Fruit fly (Drosophila melanogaster): ENCODE results near the gene CG7573.

The CG7573 gene

DNA sequence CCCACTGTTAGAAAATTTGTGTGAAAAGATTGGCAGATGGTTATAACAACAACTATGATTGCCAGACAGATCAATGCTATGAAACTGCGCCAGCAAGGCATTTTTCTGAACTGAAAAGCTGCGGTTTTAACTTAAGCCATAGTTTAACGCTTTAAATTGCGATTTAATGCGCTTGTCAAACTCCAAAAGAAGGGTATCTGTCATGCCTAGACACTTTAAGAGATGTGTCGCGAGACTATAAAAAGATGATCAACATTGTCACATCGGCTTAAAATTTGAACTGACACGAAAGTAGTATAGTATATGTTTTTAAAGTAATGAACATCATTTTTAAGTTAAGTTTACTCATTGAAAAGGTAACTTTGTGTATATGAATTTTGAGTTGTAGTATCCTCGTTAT is 10.1 kb downstream of the CG7573 start, which contains the start of gene CG6168:
Gene CG6168 (minus strand): TSS at position 101 of the 400 bp plus-strand sequence.
- no peak for TF ChIP-seq phol (tag; optimal IDR thresholded peaks at IDR 0.05)
- TF ChIP-seq pzg (GFP tag; optimal IDR thresholded peaks at IDR 0.05) = no peak
- TF ChIP-seq NFAT (GFP tag; IDR thresholded peaks at IDR 0.05) = no peak
- no peak for TF ChIP-seq Atf3 (GFP tag; optimal IDR thresholded peaks at IDR 0.05)

DNA sequence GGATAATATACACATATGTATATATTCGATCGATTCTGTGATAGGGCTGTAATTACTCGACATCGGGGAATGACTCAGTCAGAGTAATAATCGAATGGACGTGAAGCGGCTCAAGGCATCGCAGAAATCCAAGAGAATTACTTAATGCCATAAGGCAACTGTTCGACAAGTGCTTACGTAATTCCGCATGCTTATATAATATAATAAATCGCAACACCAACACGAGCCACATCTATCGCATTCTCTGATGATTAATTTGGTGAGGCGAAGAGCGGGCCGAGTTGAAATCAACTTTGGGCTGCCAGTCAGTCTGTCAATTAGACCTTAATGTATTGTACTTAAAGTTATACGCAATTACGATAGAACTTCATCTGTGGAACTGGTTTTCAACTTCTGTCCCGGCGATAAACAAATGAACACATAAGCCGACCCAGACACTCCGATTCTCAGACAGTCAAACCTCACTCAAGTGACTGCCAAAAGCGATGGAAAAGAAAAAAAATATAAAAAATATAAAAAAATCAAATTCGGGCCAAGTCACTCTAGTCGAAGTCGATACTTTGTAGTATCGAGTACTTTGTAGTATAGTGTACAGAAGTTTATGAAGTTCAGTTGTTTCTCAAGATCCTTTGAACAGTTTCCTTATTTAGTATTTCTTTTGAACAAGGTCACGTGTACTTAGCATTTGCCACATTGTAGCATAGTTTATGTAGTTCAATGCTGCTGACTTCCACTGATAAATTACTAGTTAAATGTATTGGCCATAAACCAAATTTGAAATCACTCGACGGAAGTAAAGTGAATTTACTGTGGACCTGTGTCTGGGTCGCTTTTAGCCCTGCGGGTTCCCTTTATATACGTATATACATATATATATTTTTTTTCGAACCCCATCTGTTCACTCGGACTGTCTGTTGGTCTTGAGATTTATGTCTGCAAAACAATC is 10.9 kb downstream of the CG7573 start:
- no peak for TF ChIP-seq CG18262 (tag; optimal IDR thresholded peaks at IDR 0.05)
- TF ChIP-seq Asciz (GFP tag; optimal IDR thresholded peaks at IDR 0.05) = no peak
- no peak for TF ChIP-seq dmrt99B (tag; optimal IDR thresholded peaks at IDR 0.05)
- no peak for TF ChIP-seq TFAM (GFP tag; optimal IDR thresholded peaks at IDR 0.05)
- no peak for TF ChIP-seq otp (GFP tag; IDR thresholded peaks at IDR 0.05)
- peak; percentile 41; the same call in 1 of the 3 replicates for TF ChIP-seq CG17361 (GFP tag; IDR thresholded peaks at IDR 0.05)
- TF ChIP-seq CG3281 (GFP tag; optimal IDR thresholded peaks at IDR 0.05) = peak; percentile 44
- no peak for TF ChIP-seq CG14014 (GFP tag; IDR thresholded peaks at IDR 0.05)
- peak; percentile 4 for TF ChIP-seq CG9817 (tag; optimal IDR thresholded peaks at IDR 0.05)
- peak; percentile 23; the same call in 1 of the 2 replicates for TF ChIP-seq NFAT (GFP tag; IDR thresholded peaks at IDR 0.05)
- TF ChIP-seq Tbp (GFP tag; optimal IDR thresholded peaks at IDR 0.05) = no peak
- TF ChIP-seq abd-A (tag; optimal IDR thresholded peaks at IDR 0.05) = no peak
- no peak for TF ChIP-seq Optix (GFP tag; IDR thresholded peaks at IDR 0.05)
- TF ChIP-seq sens (GFP tag) = peak; percentile 72
- peak; percentile 14 for TF ChIP-seq D19A (tag; optimal IDR thresholded peaks at IDR 0.05)
- TF ChIP-seq hkb (optimal IDR thresholded peaks at IDR 0.05) = no peak
- no peak for TF ChIP-seq hkb (GFP tag; IDR thresholded peaks at IDR 0.05)
- no peak for TF ChIP-seq tap (tag; optimal IDR thresholded peaks at IDR 0.05)
- no peak for TF ChIP-seq amos (GFP tag; IDR thresholded peaks at IDR 0.05; ENCODE audit: partially characterized antibody)
- peak; percentile 7 for TF ChIP-seq Usf (GFP tag; optimal IDR thresholded peaks at IDR 0.05)
- TF ChIP-seq ken (GFP tag; IDR thresholded peaks at IDR 0.05) = no peak
- TF ChIP-seq CG1647 (GFP tag; optimal IDR thresholded peaks at IDR 0.05) = no peak
- TF ChIP-seq CG34224 (GFP tag; IDR thresholded peaks at IDR 0.05; ENCODE audit: partially characterized antibody) = no peak
- TF ChIP-seq CG1603 (tag; optimal IDR thresholded peaks at IDR 0.05) = no peak
- TF ChIP-seq CG13287 (GFP tag; IDR thresholded peaks at IDR 0.05; ENCODE audit: partially characterized antibody) = no peak
- no peak for TF ChIP-seq chm (GFP tag; IDR thresholded peaks at IDR 0.05)
- TF ChIP-seq NfI (GFP tag; optimal IDR thresholded peaks at IDR 0.05) = no peak
- peak; percentile 5 for TF ChIP-seq pho (GFP tag; optimal IDR thresholded peaks at IDR 0.05)
- TF ChIP-seq Doc3 (GFP tag; IDR thresholded peaks at IDR 0.05; ENCODE audit: partially characterized antibody) = no peak
- TF ChIP-seq Hand (GFP tag; optimal IDR thresholded peaks at IDR 0.05) = peak; percentile 11
- TF ChIP-seq CG10147 (GFP tag; optimal IDR thresholded peaks at IDR 0.05) = peak; percentile 55
- peak; percentile 3 for TF ChIP-seq CG9727 (GFP tag; optimal IDR thresholded peaks at IDR 0.05)
- TF ChIP-seq CG11398 (GFP tag; optimal IDR thresholded peaks at IDR 0.05) = no peak
- no peak for TF ChIP-seq CG8290 (GFP tag; optimal IDR thresholded peaks at IDR 0.05)
- peak in 1 of 2 experiments; percentile 37 for TF ChIP-seq CG8290 (tag; optimal IDR thresholded peaks at IDR 0.05)
- TF ChIP-seq sc (optimal IDR thresholded peaks at IDR 0.05) = no peak
- no peak for TF ChIP-seq sc (GFP tag; optimal IDR thresholded peaks at IDR 0.05)
- no peak for TF ChIP-seq CG10565 (GFP tag; optimal IDR thresholded peaks at IDR 0.05)
- no peak for TF ChIP-seq CG2129 (GFP tag; IDR thresholded peaks at IDR 0.05; ENCODE audit: partially characterized antibody)
- TF ChIP-seq CG4424 (GFP tag; optimal IDR thresholded peaks at IDR 0.05) = no peak
- TF ChIP-seq cas (GFP tag; IDR thresholded peaks at IDR 0.05) = no peak
- TF ChIP-seq ro (GFP tag; IDR thresholded peaks at IDR 0.05) = no peak
- no peak for TF ChIP-seq D19B (GFP tag; optimal IDR thresholded peaks at IDR 0.05)
- peak; percentile 3 for TF ChIP-seq CG10543 (GFP tag; optimal IDR thresholded peaks at IDR 0.05)
- no peak for TF ChIP-seq CG18764 (GFP tag; optimal IDR thresholded peaks at IDR 0.05)

Data from whole organism, embryonic.